Worm (Caenorhabditis elegans): ENCODE results near the gene F18A11.5.

- TF ChIP-seq sea-1 (GFP tag; conservative IDR thresholded peaks at IDR 0.05) (no peak), hnd-1 (tag; optimal IDR thresholded peaks at IDR 0.05) (no peak), aly-1 (tag; optimal IDR thresholded peaks at IDR 0.05) (no peak), flt-1 (GFP tag; IDR thresholded peaks at IDR 0.05) (no peak), ama-1 (optimal IDR thresholded peaks at IDR 0.05) (no peak), scrt-1 (GFP tag; IDR thresholded peaks at IDR 0.05) (no peak), F13C5.2 (tag; optimal IDR thresholded peaks at IDR 0.05) (no peak), tbx-37 (GFP tag; conservative IDR thresholded peaks at IDR 0.05) (no peak)
These were observed 52.8 kb downstream of the F18A11.5 start for ce11 chrII:12961293-12961692.

All from whole organism, early embryonic.